Worm (Caenorhabditis elegans) whole organism, L1 larva: ENCODE data around the gene acbp-7.

ENCODE experiments used
- C04F5.9 ChIP-seq: sonication (generic microtip); optimal IDR thresholded peaks from 2 replicates; lab custom pipeline; 2016; ENCODE audit warnings: missing genetic modification characterization, missing compliant biosample characterization
- C16A3.4 ChIP-seq: fragments of 150-350 bp; optimal IDR thresholded peaks from 2 replicates; lab custom pipeline; 2014; ENCODE audit warnings: missing biosample characterization, missing genetic modification characterization
- F16B12.6 ChIP-seq: fragments of 150-350 bp; optimal IDR thresholded peaks from 2 replicates; lab custom pipeline; 2014; ENCODE audit warnings: missing biosample characterization, missing genetic modification characterization
- Y116A8C.19 ChIP-seq: sonication (generic microtip); optimal IDR thresholded peaks from 2 replicates; lab custom pipeline; 2016; ENCODE audit warnings: missing compliant biosample characterization, missing genetic modification characterization, borderline replicate concordance
- aha-1 ChIP-seq: fragments of 150-350 bp; optimal IDR thresholded peaks from 2 replicates; lab custom pipeline; 2014; ENCODE audit warnings: missing biosample characterization, missing genetic modification characterization
- aly-2 ChIP-seq: fragments of 150-350 bp; optimal IDR thresholded peaks from 2 replicates; lab custom pipeline; 2014; ENCODE audit warnings: missing biosample characterization, missing genetic modification characterization
- ama-1 ChIP-seq: fragments of 150-350 bp; optimal IDR thresholded peaks from 2 replicates; lab custom pipeline; 2014
- blmp-1 ChIP-seq: fragments of 150-350 bp; optimal IDR thresholded peaks from 2 replicates; lab custom pipeline; 2014; ENCODE audit warnings: missing biosample characterization, missing genetic modification characterization
- ceh-63 ChIP-seq: fragments of 200-800 bp; sonication (Bioruptor generic); optimal IDR thresholded peaks from 2 replicates; lab custom pipeline; 2018; ENCODE audit warnings: mild to moderate bottlenecking, missing genetic modification characterization, missing compliant biosample characterization
- ceh-8 ChIP-seq: fragments of 200-800 bp; sonication (Bioruptor generic); optimal IDR thresholded peaks from 2 replicates; lab custom pipeline; 2018; ENCODE audit warnings: mild to moderate bottlenecking, missing genetic modification characterization, moderate library complexity, missing compliant biosample characterization
- ceh-82 ChIP-seq, 3 experiments: fragments of 150-350 bp in 1 of 3; sonication (generic microtip) in 2 of 3; optimal IDR thresholded peaks; 2 replicates each; lab custom pipeline; 2014 to 2017; ENCODE audit warnings: missing biosample characterization in 3 of 3, missing genetic modification characterization in 3 of 3
- ceh-88 ChIP-seq: fragments of 200-800 bp; sonication (Bioruptor generic); IDR thresholded peaks from 2 replicates; pipeline ENCODE4 v1.3.6; 2022; ENCODE audit warnings: missing genetic modification characterization, missing compliant biosample characterization
- ceh-90 ChIP-seq: sonication (generic microtip); optimal IDR thresholded peaks from 2 replicates; lab custom pipeline; 2016; ENCODE audit warnings: missing genetic modification characterization, missing compliant biosample characterization
- ces-1 ChIP-seq: fragments of 150-350 bp; optimal IDR thresholded peaks from 2 replicates; lab custom pipeline; 2014; ENCODE audit warnings: missing biosample characterization, missing genetic modification reagents, missing genetic modification characterization
- dpl-1 ChIP-seq, 3 experiments: fragments of 150-350 bp in 2 of 3; sonication (generic microtip) in 1 of 3; optimal IDR thresholded peaks; 2 replicates each; lab custom pipeline; 2014 to 2017; ENCODE audit warnings: missing biosample characterization in 3 of 3, missing genetic modification characterization in 3 of 3, missing genetic modification reagents in 3 of 3
- efl-1 ChIP-seq, 4 experiments: fragments of 150-350 bp; optimal IDR thresholded peaks in 3 of 4; peaks in 1 of 4; 1 replicate in 1 of 4; 2 replicates in 3 of 4; lab custom pipeline; 2014; ENCODE audit warnings: missing biosample characterization in 2 of 4, missing genetic modification characterization in 2 of 4, missing genetic modification reagents in 2 of 4
- egl-27 ChIP-seq, 2 experiments: fragments of 150-350 bp in 1 of 2; sonication (generic microtip); optimal IDR thresholded peaks; 3 replicates each; lab custom pipeline; 2017 to 2018; ENCODE audit warnings: missing biosample characterization in 2 of 2, missing genetic modification characterization in 2 of 2, missing genetic modification reagents in 2 of 2
- elt-2 ChIP-seq: sonication (generic microtip); optimal IDR thresholded peaks from 2 replicates; lab custom pipeline; 2016; ENCODE audit warnings: missing genetic modification characterization, mild to moderate bottlenecking, inconsistent platforms, missing compliant biosample characterization, missing genetic modification reagents
- ets-5 ChIP-seq: fragments of 200-800 bp; sonication (Bioruptor generic); IDR thresholded peaks from 2 replicates; pipeline ENCODE4 v1.3.6; 2022; ENCODE audit warnings: missing genetic modification characterization, missing compliant biosample characterization
- fkh-10 ChIP-seq: sonication (generic microtip); optimal IDR thresholded peaks from 2 replicates; lab custom pipeline; 2017; ENCODE audit warnings: missing biosample characterization, missing genetic modification reagents, missing genetic modification characterization
- fkh-4 ChIP-seq: sonication (generic microtip); optimal IDR thresholded peaks from 2 replicates; lab custom pipeline; 2016; ENCODE audit warnings: missing compliant biosample characterization, missing genetic modification characterization, borderline replicate concordance
- fkh-8 ChIP-seq: sonication (generic microtip); optimal IDR thresholded peaks from 2 replicates; lab custom pipeline; 2016; ENCODE audit warnings: mild to moderate bottlenecking, missing genetic modification characterization, missing compliant biosample characterization
- fos-1 ChIP-seq: fragments of 150-350 bp; optimal IDR thresholded peaks from 2 replicates; lab custom pipeline; 2014; ENCODE audit warnings: missing biosample characterization, missing genetic modification characterization
- grh-1 ChIP-seq: fragments of 200-800 bp; sonication (Bioruptor generic); IDR thresholded peaks from 2 replicates; pipeline ENCODE4 v1.3.6; 2022; ENCODE audit warnings: missing genetic modification reagents, missing genetic modification characterization, missing compliant biosample characterization
- hlh-17 ChIP-seq: fragments of 200-800 bp; sonication (Bioruptor generic); optimal IDR thresholded peaks from 2 replicates; lab custom pipeline; 2018; ENCODE audit warnings: missing genetic modification characterization, mild to moderate bottlenecking, missing compliant biosample characterization, moderate library complexity, borderline replicate concordance
- hlh-4 ChIP-seq: sonication (generic microtip); optimal IDR thresholded peaks from 2 replicates; lab custom pipeline; 2016; ENCODE audit warnings: mild to moderate bottlenecking, missing genetic modification characterization, missing compliant biosample characterization
- hpl-2 ChIP-seq: fragments of 150-350 bp; optimal IDR thresholded peaks from 2 replicates; lab custom pipeline; 2014; ENCODE audit warnings: missing biosample characterization, missing genetic modification reagents, missing genetic modification characterization
- isw-1 ChIP-seq: fragments of 200-800 bp; sonication (Bioruptor generic); IDR thresholded peaks from 2 replicates; pipeline ENCODE4 v1.3.6; 2022; ENCODE audit warnings: missing genetic modification characterization, missing compliant biosample characterization
- lin-35 ChIP-seq, 2 experiments: fragments of 150-350 bp; optimal IDR thresholded peaks; 2 replicates each; lab custom pipeline; 2014; ENCODE audit warnings: missing biosample characterization in 2 of 2, missing genetic modification characterization in 2 of 2, missing genetic modification reagents in 2 of 2
- lsy-2 ChIP-seq, 2 experiments: fragments of 150-350 bp; optimal IDR thresholded peaks; 2 replicates each; lab custom pipeline; 2014; ENCODE audit warnings: missing biosample characterization in 2 of 2, missing genetic modification characterization in 2 of 2
- mdl-1 ChIP-seq, 2 experiments: fragments of 150-350 bp; optimal IDR thresholded peaks; 2 replicates each; lab custom pipeline; 2014 to 2017; ENCODE audit warnings: missing biosample characterization in 2 of 2, missing genetic modification characterization in 2 of 2, inconsistent platforms in 1 of 2
- nhr-11 ChIP-seq: fragments of 150-350 bp; optimal IDR thresholded peaks from 2 replicates; lab custom pipeline; 2014; ENCODE audit warnings: missing biosample characterization, missing genetic modification characterization
- nhr-19 ChIP-seq: fragments of 200-800 bp; sonication (Bioruptor generic); conservative IDR thresholded peaks from 2 replicates; pipeline ENCODE4 v1.3.6; 2022; ENCODE audit warnings: missing genetic modification characterization, missing compliant biosample characterization
- nhr-20 ChIP-seq: sonication (generic microtip); optimal IDR thresholded peaks from 2 replicates; lab custom pipeline; 2016; ENCODE audit warnings: mild to moderate bottlenecking, missing genetic modification characterization, missing compliant biosample characterization
- nhr-28 ChIP-seq: fragments of 150-350 bp; optimal IDR thresholded peaks from 2 replicates; lab custom pipeline; 2014; ENCODE audit warnings: missing biosample characterization, missing genetic modification characterization
- nhr-71 ChIP-seq: sonication (generic microtip); optimal IDR thresholded peaks from 2 replicates; lab custom pipeline; 2016; ENCODE audit warnings: mild to moderate bottlenecking, missing genetic modification characterization, moderate library complexity, missing compliant biosample characterization
- nhr-76 ChIP-seq: sonication (generic microtip); optimal IDR thresholded peaks from 2 replicates; lab custom pipeline; 2017; ENCODE audit warnings: missing biosample characterization, missing genetic modification characterization
- nhr-77 ChIP-seq: fragments of 150-350 bp; optimal IDR thresholded peaks from 2 replicates; lab custom pipeline; 2014; ENCODE audit warnings: missing biosample characterization, missing genetic modification characterization
- pax-3 ChIP-seq: fragments of 200-800 bp; sonication (Bioruptor generic); optimal IDR thresholded peaks from 2 replicates; lab custom pipeline; 2018; ENCODE audit warnings: mild to moderate bottlenecking, missing genetic modification characterization, moderate library complexity, missing compliant biosample characterization
- pqm-1 ChIP-seq: sonication (generic microtip); optimal IDR thresholded peaks from 3 replicates; lab custom pipeline; 2017; ENCODE audit warnings: missing biosample characterization, missing genetic modification characterization
- rnt-1 ChIP-seq: sonication (generic microtip); optimal IDR thresholded peaks from 2 replicates; lab custom pipeline; 2016; ENCODE audit warnings: mild to moderate bottlenecking, missing genetic modification characterization, moderate library complexity, missing compliant biosample characterization
- skn-1 ChIP-seq: fragments of 150-350 bp; optimal IDR thresholded peaks from 2 replicates; lab custom pipeline; 2014; ENCODE audit warnings: missing biosample characterization, missing genetic modification characterization
- snu-23 ChIP-seq: sonication (generic microtip); optimal IDR thresholded peaks from 2 replicates; lab custom pipeline; 2016; ENCODE audit warnings: missing genetic modification characterization, missing compliant biosample characterization
- sox-4 ChIP-seq: sonication (generic microtip); optimal IDR thresholded peaks from 2 replicates; lab custom pipeline; 2016; ENCODE audit warnings: missing genetic modification characterization, missing compliant biosample characterization
- sptf-1 ChIP-seq: fragments of 150-350 bp; optimal IDR thresholded peaks from 2 replicates; lab custom pipeline; 2014; ENCODE audit warnings: missing biosample characterization, missing genetic modification characterization
- sup-37 ChIP-seq: fragments of 200-800 bp; sonication (Bioruptor generic); optimal IDR thresholded peaks from 2 replicates; lab custom pipeline; 2018; ENCODE audit warnings: mild to moderate bottlenecking, missing genetic modification characterization, missing compliant biosample characterization
- swsn-7 ChIP-seq: sonication (generic microtip); optimal IDR thresholded peaks from 2 replicates; lab custom pipeline; 2016; ENCODE audit warnings: missing genetic modification characterization, missing compliant biosample characterization
- tlp-1 ChIP-seq: fragments of 150-350 bp; optimal IDR thresholded peaks from 2 replicates; lab custom pipeline; 2014; ENCODE audit warnings: missing biosample characterization, missing genetic modification characterization
- unc-130 ChIP-seq: fragments of 150-350 bp; optimal IDR thresholded peaks from 2 replicates; lab custom pipeline; 2017; ENCODE audit warnings: missing biosample characterization, missing genetic modification characterization, inconsistent platforms
- unc-86 ChIP-seq: sonication (generic microtip); optimal IDR thresholded peaks from 2 replicates; lab custom pipeline; 2016; ENCODE audit warnings: missing genetic modification characterization, missing compliant biosample characterization
- unc-98 ChIP-seq: fragments of 200-800 bp; sonication (Bioruptor generic); IDR thresholded peaks from 2 replicates; pipeline ENCODE4 v1.3.6; 2022; ENCODE audit warnings: missing genetic modification characterization, missing compliant biosample characterization
- vab-15 ChIP-seq: sonication (generic microtip); optimal IDR thresholded peaks from 2 replicates; lab custom pipeline; 2017; ENCODE audit warnings: missing genotype, mild to moderate bottlenecking, missing genetic modification characterization, missing compliant biosample characterization
- zag-1 ChIP-seq: fragments of 150-350 bp; optimal IDR thresholded peaks from 2 replicates; lab custom pipeline; 2014; ENCODE audit warnings: missing biosample characterization, missing genetic modification characterization
- zip-4 ChIP-seq: fragments of 200-800 bp; sonication (Bioruptor generic); optimal IDR thresholded peaks from 2 replicates; lab custom pipeline; 2018; ENCODE audit warnings: mild to moderate bottlenecking, missing genetic modification characterization, moderate library complexity, missing compliant biosample characterization

The acbp-7 gene

ce11 chrIII:4850139-4850538 lies 12.6 kb downstream of the acbp-7 start, which contains the start of gene F26A1.1:
Gene F26A1.1 (plus strand): TSS chrIII:4850507.
- TF ChIP-seq F16B12.6 (tag; lab: Kevin White, UChicago) = peak; percentile 82
- no peak for TF ChIP-seq blmp-1
- TF ChIP-seq ceh-63 = no peak
- no peak for TF ChIP-seq fkh-4 (tag; lab: Kevin White, UChicago)
- TF ChIP-seq ets-5 (GFP tag; lab: Robert Waterston, UW) = no peak
- TF ChIP-seq nhr-28 (tag; lab: Kevin White, UChicago) = no peak
- no peak for TF ChIP-seq C04F5.9 (tag; lab: Kevin White, UChicago)
- TF ChIP-seq ceh-8 (GFP tag; lab: Kevin White, UChicago) = no peak
- no peak for TF ChIP-seq ama-1 (lab: Kevin White, UChicago)
- TF ChIP-seq ceh-90 = no peak
- TF ChIP-seq Y116A8C.19 (tag; lab: Kevin White, UChicago) = no peak
- peak; percentile 4 for TF ChIP-seq rnt-1 (tag; lab: Kevin White, UChicago)
- no peak for TF ChIP-seq fkh-8 (tag; lab: Kevin White, UChicago)
- no peak for TF ChIP-seq elt-2 (tag; lab: Kevin White, UChicago)
- no peak for TF ChIP-seq sup-37 (GFP tag; lab: Kevin White, UChicago)
- no peak for TF ChIP-seq mdl-1 (tag; optimal IDR thresholded peaks at IDR 0.05; lab: Kevin White, UChicago)
- TF ChIP-seq nhr-77 = no peak
- TF ChIP-seq ceh-82 (tag; optimal IDR thresholded peaks at IDR 0.05; lab: Kevin White, UChicago) = peak in 1 of 3 experiments; percentile 6
- no peak for TF ChIP-seq egl-27 (tag; optimal IDR thresholded peaks at IDR 0.05; lab: Kevin White, UChicago)
- TF ChIP-seq pqm-1 = no peak
- no peak for TF ChIP-seq hlh-17
- TF ChIP-seq nhr-71 (tag; lab: Kevin White, UChicago) = peak; percentile 22
- TF ChIP-seq sptf-1 (tag; lab: Kevin White, UChicago) = no peak
- TF ChIP-seq dpl-1 (GFP tag; optimal IDR thresholded peaks at IDR 0.05; lab: Kevin White, UChicago) = peak; percentile 56 to 76 (median 70)
- no peak for TF ChIP-seq zag-1 (tag; lab: Kevin White, UChicago)
- TF ChIP-seq zip-4 (GFP tag; lab: Kevin White, UChicago) = no peak
- no peak for TF ChIP-seq pax-3
- TF ChIP-seq fos-1 = no peak
- TF ChIP-seq nhr-19 (GFP tag; lab: Robert Waterston, UW) = no peak
- TF ChIP-seq unc-98 = no peak
- TF ChIP-seq snu-23 = peak; percentile 41
- peak; percentile 14 for TF ChIP-seq skn-1 (tag; lab: Kevin White, UChicago)
- TF ChIP-seq sox-4 = no peak
- no peak for TF ChIP-seq isw-1 (GFP tag; lab: Robert Waterston, UW)
- TF ChIP-seq hlh-4 (tag; lab: Kevin White, UChicago) = no peak
- no peak for TF ChIP-seq tlp-1 (tag; lab: Kevin White, UChicago)
- TF ChIP-seq swsn-7 (tag; lab: Kevin White, UChicago) = no peak
- TF ChIP-seq lin-35 (GFP tag; optimal IDR thresholded peaks at IDR 0.05; lab: Kevin White, UChicago) = peak; percentile 57 to 68
- TF ChIP-seq aha-1 (tag; lab: Kevin White, UChicago) = no peak
- TF ChIP-seq nhr-76 = no peak
- peak; percentile 50 to 67 for TF ChIP-seq lsy-2 (tag; optimal IDR thresholded peaks at IDR 0.05; lab: Kevin White, UChicago)
- no peak for TF ChIP-seq ceh-88 (GFP tag; lab: Robert Waterston, UW)
- TF ChIP-seq fkh-10 (GFP tag; lab: Kevin White, UChicago) = no peak
- no peak for TF ChIP-seq hpl-2 (GFP tag; lab: Kevin White, UChicago)
- no peak for TF ChIP-seq ces-1 (GFP tag; lab: Kevin White, UChicago)
- TF ChIP-seq efl-1 (optimal IDR thresholded peaks at IDR 0.05; lab: Kevin White, UChicago) = peak; percentile 20 to 65
- peak; percentile 76 to 96 for TF ChIP-seq efl-1 (GFP tag; optimal IDR thresholded peaks at IDR 0.05 in 1 of 2; lab: Kevin White, UChicago)
- no peak for TF ChIP-seq vab-15
- TF ChIP-seq nhr-20 (tag; lab: Kevin White, UChicago) = no peak
- peak; percentile 23 for TF ChIP-seq C16A3.4 (tag; lab: Kevin White, UChicago)
- no peak for TF ChIP-seq nhr-11
- TF ChIP-seq aly-2 (tag; lab: Kevin White, UChicago) = no peak
- no peak for TF ChIP-seq grh-1 (GFP tag; lab: Robert Waterston, UW)
- TF ChIP-seq unc-86 (tag; lab: Kevin White, UChicago) = no peak
- TF ChIP-seq unc-130 (tag; lab: Kevin White, UChicago) = no peak
